Worm (Caenorhabditis elegans): Measurements from ENCODE around the gene Y45F3A.1.

Y45F3A.1 gene

ce11 chrIII:10592729-10593128 lies 31.0 kb upstream of the Y45F3A.1 start, which contains the start of gene Y45F3A.8:
Gene Y45F3A.8, minus strand, starts transcription at chrIII:10592829.
- TF ChIP-seq med-1 (GFP tag; optimal IDR thresholded peaks at IDR 0.05; ENCODE audit: insufficient read depth) (no peak), tab-1 (GFP tag; IDR thresholded peaks at IDR 0.05) (no peak), ztf-23 (GFP tag; IDR thresholded peaks at IDR 0.05) (no peak), T22C8.4 (GFP tag; IDR thresholded peaks at IDR 0.05) (no peak), ref-1 (GFP tag; conservative IDR thresholded peaks at IDR 0.05) (no peak), ztf-29 (GFP tag; IDR thresholded peaks at IDR 0.05) (no peak)

DNA sequence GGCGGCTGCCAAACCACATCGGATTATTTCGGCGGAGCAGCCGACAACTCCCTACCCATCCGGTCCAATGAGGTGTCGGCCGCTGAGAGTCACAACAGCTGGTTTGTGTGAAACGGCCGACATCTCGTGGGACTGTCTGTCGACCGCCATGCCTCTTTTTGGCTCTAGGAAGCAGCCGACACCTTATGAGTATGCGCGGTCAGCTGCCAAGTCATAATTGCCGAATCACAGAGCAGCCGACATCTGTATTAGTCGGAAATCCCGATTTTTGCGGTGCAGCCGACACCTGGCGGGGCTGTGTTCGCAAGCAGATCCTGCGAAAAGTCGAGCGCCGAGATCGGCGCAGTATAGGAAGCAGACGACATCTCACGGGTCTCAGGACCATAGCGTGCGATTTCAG lies 30.4 kb upstream of the Y45F3A.1 start:
- TF ChIP-seq flt-1 (GFP tag; IDR thresholded peaks at IDR 0.05) (no peak), tab-1 (GFP tag; IDR thresholded peaks at IDR 0.05) (no peak), ztf-29 (GFP tag; IDR thresholded peaks at IDR 0.05) (no peak), ref-1 (GFP tag; conservative IDR thresholded peaks at IDR 0.05) (no peak), T22C8.4 (GFP tag; IDR thresholded peaks at IDR 0.05) (no peak), med-1 (GFP tag; optimal IDR thresholded peaks at IDR 0.05; ENCODE audit: insufficient read depth) (no peak), ztf-23 (GFP tag; IDR thresholded peaks at IDR 0.05) (no peak), klf-2 (GFP tag; conservative IDR thresholded peaks at IDR 0.05) (no peak), cog-1 (tag; optimal IDR thresholded peaks at IDR 0.05) (no peak)

ce11 chrIII:10586243-10586642 lies 24.5 kb upstream of the Y45F3A.1 start, which contains the start of gene Y45F3A.5:
Gene Y45F3A.5, minus strand, starts transcription at chrIII:10586343.
- TF ChIP-seq ref-1 (GFP tag; conservative IDR thresholded peaks at IDR 0.05) (no peak), ztf-23 (GFP tag; IDR thresholded peaks at IDR 0.05) (no peak), ztf-29 (GFP tag; IDR thresholded peaks at IDR 0.05) (no peak), klf-2 (GFP tag; conservative IDR thresholded peaks at IDR 0.05) (no peak), tab-1 (GFP tag; IDR thresholded peaks at IDR 0.05) (no peak), med-1 (GFP tag; optimal IDR thresholded peaks at IDR 0.05; ENCODE audit: insufficient read depth) (no peak), cog-1 (tag; optimal IDR thresholded peaks at IDR 0.05) (no peak), T22C8.4 (GFP tag; IDR thresholded peaks at IDR 0.05) (no peak), flt-1 (GFP tag; IDR thresholded peaks at IDR 0.05) (no peak)

DNA sequence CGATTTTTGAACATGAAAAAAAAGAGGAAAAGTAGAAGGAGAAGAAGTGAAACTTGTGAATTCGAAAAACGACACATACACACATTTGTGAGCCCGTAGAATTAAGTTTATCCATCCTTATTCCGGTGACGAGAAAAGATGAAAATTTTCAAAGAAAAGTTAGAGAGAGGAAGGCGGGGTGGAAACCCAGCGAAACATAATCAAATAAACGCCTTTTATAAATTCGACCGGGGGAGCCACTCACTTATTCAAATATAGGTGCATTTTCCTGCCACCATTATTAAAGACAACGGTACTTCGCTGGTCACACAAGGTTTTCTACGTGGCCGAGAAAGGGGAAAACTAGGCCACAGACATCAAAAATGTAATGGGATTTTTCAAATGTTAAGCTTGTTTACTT lies 21.8 kb upstream of the Y45F3A.1 start:
- TF ChIP-seq med-1 (GFP tag; optimal IDR thresholded peaks at IDR 0.05; ENCODE audit: insufficient read depth) (no peak), klf-2 (GFP tag; conservative IDR thresholded peaks at IDR 0.05) (no peak), flt-1 (GFP tag; IDR thresholded peaks at IDR 0.05) (no peak), T22C8.4 (GFP tag; IDR thresholded peaks at IDR 0.05) (no peak), ztf-23 (GFP tag; IDR thresholded peaks at IDR 0.05) (no peak), ref-1 (GFP tag; conservative IDR thresholded peaks at IDR 0.05) (no peak), tab-1 (GFP tag; IDR thresholded peaks at IDR 0.05) (no peak), cog-1 (tag; optimal IDR thresholded peaks at IDR 0.05) (no peak), ztf-29 (GFP tag; IDR thresholded peaks at IDR 0.05) (no peak)

DNA sequence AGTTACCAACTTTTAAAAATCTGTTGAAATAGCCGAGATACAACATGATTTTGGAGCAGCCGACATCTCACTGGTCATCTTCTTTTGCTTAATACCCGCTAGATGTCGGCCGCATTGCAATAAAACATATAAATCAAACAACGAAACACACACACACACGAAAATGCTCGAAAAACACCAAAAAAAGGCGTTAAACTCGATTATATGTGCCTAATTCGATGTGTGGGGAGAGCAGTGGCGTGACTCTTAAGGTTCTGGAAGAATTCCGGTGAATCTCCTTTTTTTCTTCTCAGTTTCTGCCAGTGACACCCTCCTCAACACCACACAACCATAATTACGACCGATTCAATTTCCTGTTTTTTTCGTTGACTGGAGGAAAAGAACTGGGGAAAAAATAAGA lies 18.5 kb upstream of the Y45F3A.1 start:
- TF ChIP-seq T22C8.4 (GFP tag; IDR thresholded peaks at IDR 0.05) (no peak), ztf-29 (GFP tag; IDR thresholded peaks at IDR 0.05) (no peak), cog-1 (tag; optimal IDR thresholded peaks at IDR 0.05) (no peak)

- TF ChIP-seq ref-1 (GFP tag; conservative IDR thresholded peaks at IDR 0.05) (no peak), ztf-23 (GFP tag; IDR thresholded peaks at IDR 0.05) (no peak), T22C8.4 (GFP tag; IDR thresholded peaks at IDR 0.05) (no peak), cog-1 (tag; optimal IDR thresholded peaks at IDR 0.05) (no peak), ztf-29 (GFP tag; IDR thresholded peaks at IDR 0.05) (no peak), flt-1 (GFP tag; IDR thresholded peaks at IDR 0.05) (no peak), klf-2 (GFP tag; conservative IDR thresholded peaks at IDR 0.05) (no peak)
Observed at ce11 chrIII:10578873-10579272, 17.2 kb upstream of the Y45F3A.1 start.

DNA sequence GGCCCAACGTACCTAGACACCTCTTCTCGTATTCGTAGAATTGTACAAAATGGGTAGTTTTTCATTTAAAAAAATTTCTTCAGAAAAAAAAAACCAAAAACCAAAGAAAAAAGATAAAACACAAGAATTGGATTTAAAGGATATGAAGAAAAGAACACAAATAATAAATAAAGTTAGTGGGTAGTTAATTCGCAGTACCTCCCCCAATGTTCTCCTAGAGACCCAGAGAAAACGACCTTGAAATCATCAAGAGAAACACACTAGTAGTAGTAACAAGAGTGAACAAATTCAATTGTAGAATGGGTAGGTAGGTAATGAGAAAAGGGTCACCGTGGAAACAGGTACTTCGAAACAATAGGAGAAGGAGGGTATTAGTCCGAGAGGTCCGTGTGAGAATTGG lies 16.1 kb upstream of the Y45F3A.1 start:
- TF ChIP-seq flt-1 (GFP tag; IDR thresholded peaks at IDR 0.05) (no peak), ref-1 (GFP tag; conservative IDR thresholded peaks at IDR 0.05) (no peak), klf-2 (GFP tag; conservative IDR thresholded peaks at IDR 0.05) (no peak), tab-1 (GFP tag; IDR thresholded peaks at IDR 0.05) (no peak), cog-1 (tag; optimal IDR thresholded peaks at IDR 0.05) (no peak), med-1 (GFP tag; optimal IDR thresholded peaks at IDR 0.05; ENCODE audit: insufficient read depth) (no peak), ztf-23 (GFP tag; IDR thresholded peaks at IDR 0.05) (no peak), ztf-29 (GFP tag; IDR thresholded peaks at IDR 0.05) (no peak), T22C8.4 (GFP tag; IDR thresholded peaks at IDR 0.05) (no peak)

- TF ChIP-seq ztf-23 (GFP tag; IDR thresholded peaks at IDR 0.05) (no peak), ref-1 (GFP tag; conservative IDR thresholded peaks at IDR 0.05) (no peak), ztf-29 (GFP tag; IDR thresholded peaks at IDR 0.05) (no peak), T22C8.4 (GFP tag; IDR thresholded peaks at IDR 0.05) (no peak), klf-2 (GFP tag; conservative IDR thresholded peaks at IDR 0.05) (no peak), med-1 (GFP tag; optimal IDR thresholded peaks at IDR 0.05; ENCODE audit: insufficient read depth) (no peak), flt-1 (GFP tag; IDR thresholded peaks at IDR 0.05) (no peak), tab-1 (GFP tag; IDR thresholded peaks at IDR 0.05) (no peak), cog-1 (tag; optimal IDR thresholded peaks at IDR 0.05) (no peak)
Observed at ce11 chrIII:10575320-10575719, 13.6 kb upstream of the Y45F3A.1 start, which contains the start of gene Y45F3A.4. Gene Y45F3A.4, minus strand, starts transcription at chrIII:10575420.

ce11 chrIII:10569246-10569645 lies 7.5 kb upstream of the Y45F3A.1 start:
- TF ChIP-seq T22C8.4 (GFP tag; IDR thresholded peaks at IDR 0.05) (no peak), flt-1 (GFP tag; IDR thresholded peaks at IDR 0.05) (no peak), tab-1 (GFP tag; IDR thresholded peaks at IDR 0.05) (no peak), ref-1 (GFP tag; conservative IDR thresholded peaks at IDR 0.05) (no peak), ztf-23 (GFP tag; IDR thresholded peaks at IDR 0.05) (no peak), ztf-29 (GFP tag; IDR thresholded peaks at IDR 0.05) (no peak), klf-2 (GFP tag; conservative IDR thresholded peaks at IDR 0.05) (no peak), med-1 (GFP tag; optimal IDR thresholded peaks at IDR 0.05; ENCODE audit: insufficient read depth) (no peak), cog-1 (tag; optimal IDR thresholded peaks at IDR 0.05) (no peak)

DNA sequence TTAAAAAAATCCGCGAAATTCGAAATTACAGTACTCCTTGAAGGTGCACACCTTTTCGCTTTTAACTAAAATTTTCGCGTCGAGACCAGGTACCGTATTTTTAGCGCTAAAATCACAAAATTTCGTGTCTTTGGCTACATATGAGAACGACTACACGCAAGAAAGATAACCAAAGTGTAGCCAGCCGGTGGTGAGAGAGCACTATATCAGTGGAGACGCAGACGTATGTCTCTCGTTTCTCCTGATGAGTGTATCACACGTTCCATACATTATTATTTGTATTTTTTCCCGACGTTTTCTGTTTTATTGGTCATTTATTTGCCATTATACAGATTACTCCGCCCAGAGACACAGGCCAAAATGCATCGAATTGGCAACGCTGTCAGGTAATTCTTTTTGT lies 4.2 kb upstream of the Y45F3A.1 start, which contains the start of gene acdh-11:
TSS of gene acdh-11 (plus strand) at position 333 of the 400 bp plus-strand sequence.
- no peak for TF ChIP-seq ztf-23 (GFP tag; IDR thresholded peaks at IDR 0.05)

All from whole organism, midembryonic.